Worm (Caenorhabditis elegans): ENCODE measurements around the gene gpa-9.

ce11 chrV:12695968-12696367, 46.9 kb upstream of the gpa-9 start, which contains the start of gene K10C8.4:
- TF ChIP-seq egl-27 (tag; optimal IDR thresholded peaks at IDR 0.05) (no peak), fkh-10 (GFP tag; optimal IDR thresholded peaks at IDR 0.05) (no peak), nhr-76 (tag; optimal IDR thresholded peaks at IDR 0.05) (no peak), nhr-11 (tag; optimal IDR thresholded peaks at IDR 0.05) (no peak), dsc-1 (tag; optimal IDR thresholded peaks at IDR 0.05) (no peak), nhr-47 (tag; optimal IDR thresholded peaks at IDR 0.05) (no peak), xbp-1 (tag; optimal IDR thresholded peaks at IDR 0.05) (no peak), unc-62 (GFP tag; optimal IDR thresholded peaks at IDR 0.05) (no peak), snu-23 (GFP tag; optimal IDR thresholded peaks at IDR 0.05) (no peak)

All from whole organism, L1 larva.